Worm (Caenorhabditis elegans) whole organism, young adult: ENCODE data around the gene ctr-9.

Experiments
- B0336.3 ChIP-seq: fragments of 200-800 bp; sonication (Bioruptor generic); IDR thresholded peaks from 2 replicates; pipeline ENCODE4 v1.3.6; 2022; ENCODE audit warnings: missing genetic modification characterization, missing compliant biosample characterization
- F57C9.4 ChIP-seq: sonication (generic microtip); optimal IDR thresholded peaks from 2 replicates; lab custom pipeline; 2017; ENCODE audit warnings: mild to moderate bottlenecking, missing genetic modification characterization, missing compliant biosample characterization
- T07F8.4 ChIP-seq: sonication (generic microtip); optimal IDR thresholded peaks from 2 replicates; lab custom pipeline; 2016; ENCODE audit warnings: mild to moderate bottlenecking, missing genetic modification characterization, moderate library complexity, missing compliant biosample characterization
- Y79H2A.3 ChIP-seq: fragments of 200-800 bp; sonication (Bioruptor generic); conservative IDR thresholded peaks from 2 replicates; pipeline ENCODE4 v1.3.6; 2022; ENCODE audit warnings: missing genetic modification reagents, missing genetic modification characterization, missing compliant biosample characterization
- lin-35 ChIP-seq, 3 experiments: fragments of 150-350 bp in 2 of 3; sonication (generic microtip) in 1 of 3; optimal IDR thresholded peaks; 2 replicates each; lab custom pipeline; 2014 to 2018; ENCODE audit warnings: missing biosample characterization in 3 of 3, missing genetic modification characterization in 3 of 3, missing genetic modification reagents in 3 of 3
- pha-4 ChIP-seq: fragments of 150-350 bp; sonication (generic microtip); optimal IDR thresholded peaks from 2 replicates; lab custom pipeline; 2014; ENCODE audit warnings: missing biosample characterization, missing genetic modification reagents, missing genetic modification characterization
- repo-1 ChIP-seq: sonication (generic microtip); optimal IDR thresholded peaks from 2 replicates; lab custom pipeline; 2017; ENCODE audit warnings: mild to moderate bottlenecking, missing genetic modification characterization, missing compliant biosample characterization
- snpc-4 ChIP-seq, 5 experiments: fragments of 150-350 bp in 1 of 5; sonication (generic microtip) in 4 of 5; optimal IDR thresholded peaks; 2 replicates each; lab custom pipeline; 2014 to 2018; ENCODE audit warnings: missing genetic modification characterization in 5 of 5, missing biosample characterization in 3 of 5, antibody characterized with exemption in 2 of 5, mild to moderate bottlenecking in 2 of 5, missing compliant biosample characterization in 2 of 5, missing genotype in 2 of 5, moderate library complexity in 2 of 5, missing genetic modification reagents in 1 of 5
- unc-62 ChIP-seq: fragments of 150-350 bp; optimal IDR thresholded peaks from 2 replicates; lab custom pipeline; 2014; ENCODE audit warnings: missing biosample characterization, missing genetic modification reagents, missing genetic modification characterization
- xnd-1 ChIP-seq: sonication (generic microtip); optimal IDR thresholded peaks from 2 replicates; lab custom pipeline; 2016; ENCODE audit warnings: missing genotype, missing genetic modification reagents, missing genetic modification characterization, missing compliant biosample characterization

- TF ChIP-seq unc-62 (GFP tag; lab: Kevin White, UChicago) (no peak), snpc-4 (GFP tag; optimal IDR thresholded peaks at IDR 0.05; lab: Kevin White, UChicago) (no peak), snpc-4 (tag; optimal IDR thresholded peaks at IDR 0.05; lab: Kevin White, UChicago) (no peak), B0336.3 (no peak), T07F8.4 (tag; lab: Kevin White, UChicago) (no peak), repo-1 (no peak), pha-4 (no peak), xnd-1 (tag; lab: Kevin White, UChicago) (no peak), lin-35 (GFP tag; optimal IDR thresholded peaks at IDR 0.05; lab: Kevin White, UChicago) (no peak), F57C9.4 (no peak), Y79H2A.3 (GFP tag; lab: Robert Waterston, UW) (no peak)
Measured at ce11 chrIII:9449831-9450230, 41.4 kb upstream of the ctr-9 start, which contains the start of gene F54C8.6.
